Fruit fly (Drosophila melanogaster) whole organism, embryonic: ENCODE data around the gene Mcm5.

ENCODE experiments used
- Abd-B ChIP-seq: fragments of 200-800 bp; sonication (Bioruptor generic); optimal IDR thresholded peaks from 2 replicates; lab custom pipeline; 2018; ENCODE audit warnings: missing biosample characterization, mild to moderate bottlenecking, missing genetic modification characterization, moderate library complexity
- Antp ChIP-seq: fragments of 200-800 bp; sonication (Bioruptor generic); optimal IDR thresholded peaks from 3 replicates; lab custom pipeline; 2016; ENCODE audit warnings: missing biosample characterization, missing genetic modification characterization
- CG11695 ChIP-seq: fragments of 200-800 bp; sonication (Bioruptor generic); IDR thresholded peaks from 3 replicates; pipeline ENCODE4 v1.3.6; 2022; ENCODE audit warnings: missing biosample characterization, missing genetic modification characterization
- CG11696 ChIP-seq: fragments of 200-800 bp; sonication (Bioruptor generic); IDR thresholded peaks from 2 replicates; pipeline ENCODE4 v1.3.6; 2022; ENCODE audit warnings: missing biosample characterization, missing genetic modification characterization
- CG12659 ChIP-seq: fragments of 200-800 bp; sonication (Bioruptor generic); optimal IDR thresholded peaks from 3 replicates; lab custom pipeline; 2017; ENCODE audit warnings: mild to moderate bottlenecking, missing biosample characterization, missing genetic modification reagents, missing genetic modification characterization
- CG13624 ChIP-seq: fragments of 200-800 bp; sonication (Bioruptor generic); optimal IDR thresholded peaks from 2 replicates; lab custom pipeline; 2016; ENCODE audit warnings: missing biosample characterization, missing genetic modification characterization
- CG1602 ChIP-seq: fragments of 200-800 bp; sonication (Bioruptor generic); optimal IDR thresholded peaks from 3 replicates; lab custom pipeline; 2016; ENCODE audit warnings: missing biosample characterization, missing genetic modification characterization
- CG18764 ChIP-seq: fragments of 200-800 bp; sonication (Bioruptor generic); optimal IDR thresholded peaks from 3 replicates; lab custom pipeline; 2016; ENCODE audit warnings: missing biosample characterization, missing genetic modification characterization
- CG30020 ChIP-seq: fragments of 200-800 bp; optimal IDR thresholded peaks from 2 replicates; lab custom pipeline; 2019; ENCODE audit warnings: missing biosample characterization, mild to moderate bottlenecking, missing genetic modification characterization, moderate library complexity
- CG33213 ChIP-seq: fragments of 200-800 bp; sonication (Bioruptor generic); optimal IDR thresholded peaks from 3 replicates; lab custom pipeline; 2016; ENCODE audit warnings: missing biosample characterization, missing genetic modification characterization
- CG33557 ChIP-seq: fragments of 200-800 bp; sonication (Bioruptor generic); optimal IDR thresholded peaks from 2 replicates; lab custom pipeline; 2019; ENCODE audit warnings: missing biosample characterization, mild to moderate bottlenecking, missing genetic modification characterization, moderate library complexity
- CG6791 ChIP-seq: fragments of 200-800 bp; sonication (Bioruptor generic); IDR thresholded peaks from 3 replicates; pipeline ENCODE4 v1.3.6; 2022; ENCODE audit warnings: missing biosample characterization, missing genetic modification characterization; ENCODE audit not compliant: partially characterized antibody
- CG7372 ChIP-seq: fragments of 200-800 bp; sonication (Bioruptor generic); IDR thresholded peaks from 2 replicates; pipeline ENCODE4 v1.3.6; 2022; ENCODE audit warnings: missing biosample characterization, missing genetic modification characterization
- Dll ChIP-seq: fragments of 200-800 bp; sonication (Bioruptor generic); IDR thresholded peaks from 4 replicates; pipeline ENCODE4 v1.3.6; 2022; ENCODE audit warnings: missing biosample characterization, missing genetic modification characterization; ENCODE audit not compliant: partially characterized antibody
- Doc3 ChIP-seq: fragments of 200-800 bp; sonication (Bioruptor generic); IDR thresholded peaks from 3 replicates; pipeline ENCODE4 v1.3.6; 2022; ENCODE audit warnings: missing biosample characterization, missing genetic modification characterization; ENCODE audit not compliant: partially characterized antibody
- Ets65A ChIP-seq: fragments of 200-800 bp; sonication (Bioruptor generic); peaks from one replicate; lab custom pipeline; 2016; ENCODE audit warnings: missing biosample characterization, missing genetic modification characterization
- Ets97D ChIP-seq: fragments of 200-800 bp; sonication (Bioruptor generic); optimal IDR thresholded peaks from 3 replicates; lab custom pipeline; 2016; ENCODE audit warnings: missing biosample characterization, missing genetic modification characterization
- Gug ChIP-seq: fragments of 200-800 bp; sonication (Bioruptor generic); IDR thresholded peaks from 4 replicates; pipeline ENCODE4 v1.3.6; 2022; ENCODE audit warnings: missing biosample characterization, missing genetic modification characterization
- HLH4C ChIP-seq: fragments of 200-800 bp; sonication (Bioruptor generic); IDR thresholded peaks from 3 replicates; pipeline ENCODE4 v1.3.6; 2022; ENCODE audit warnings: missing biosample characterization, missing genetic modification characterization; ENCODE audit not compliant: partially characterized antibody
- Hmr ChIP-seq: fragments of 200-800 bp; sonication (Bioruptor generic); optimal IDR thresholded peaks from 3 replicates; lab custom pipeline; 2017; ENCODE audit warnings: mild to moderate bottlenecking, missing biosample characterization, missing genetic modification reagents, missing genetic modification characterization
- MESR4 ChIP-seq: fragments of 200-800 bp; sonication (Bioruptor generic); optimal IDR thresholded peaks from 2 replicates; lab custom pipeline; 2018; ENCODE audit warnings: missing biosample characterization, mild to moderate bottlenecking, missing genetic modification characterization, moderate library complexity
- Med ChIP-seq: fragments of 200-800 bp; sonication (Bioruptor generic); peaks from one replicate; lab custom pipeline; 2016; ENCODE audit warnings: missing biosample characterization, missing genetic modification characterization, mild to moderate bottlenecking, inconsistent platforms, moderate library complexity
- Mrtf ChIP-seq: fragments of 200-800 bp; sonication (Bioruptor generic); IDR thresholded peaks from 3 replicates; pipeline ENCODE4 v1.3.6; 2022; ENCODE audit warnings: missing biosample characterization, missing genetic modification characterization
- NFAT ChIP-seq: fragments of 200-800 bp; sonication (Bioruptor generic); IDR thresholded peaks from 2 replicates; pipeline ENCODE4 v1.3.6; 2022; ENCODE audit warnings: missing biosample characterization, missing genetic modification characterization
- Oaz ChIP-seq: fragments of 200-800 bp; sonication (Bioruptor generic); IDR thresholded peaks from 2 replicates; pipeline ENCODE4 v1.3.6; 2022; ENCODE audit warnings: missing biosample characterization, missing genetic modification characterization
- Rfx ChIP-seq: fragments of 200-800 bp; sonication (Bioruptor generic); IDR thresholded peaks from 2 replicates; pipeline ENCODE4 v1.3.6; 2022; ENCODE audit warnings: missing biosample characterization, missing genetic modification characterization
- Sin3A ChIP-seq: fragments of >200 bp; optimal IDR thresholded peaks from 2 replicates; lab custom pipeline; 2018
- Xbp1 ChIP-seq: fragments of 200-800 bp; sonication (Bioruptor generic); optimal IDR thresholded peaks from 3 replicates; lab custom pipeline; 2016; ENCODE audit warnings: missing biosample characterization, mild to moderate bottlenecking, missing genetic modification characterization
- amos ChIP-seq: fragments of 200-800 bp; sonication (Bioruptor generic); IDR thresholded peaks from 2 replicates; pipeline ENCODE4 v1.3.6; 2022; ENCODE audit warnings: missing biosample characterization, missing genetic modification characterization; ENCODE audit not compliant: partially characterized antibody
- btn ChIP-seq: fragments of 200-800 bp; sonication (Bioruptor generic); optimal IDR thresholded peaks from 2 replicates; lab custom pipeline; 2016; ENCODE audit warnings: missing biosample characterization, missing genetic modification characterization
- chm ChIP-seq: fragments of 200-800 bp; sonication (Bioruptor generic); IDR thresholded peaks from 2 replicates; pipeline ENCODE4 v1.3.6; 2022; ENCODE audit warnings: missing biosample characterization, missing genetic modification characterization
- dysf ChIP-seq: fragments of 200-800 bp; sonication (Bioruptor generic); IDR thresholded peaks from 3 replicates; pipeline ENCODE4 v1.3.6; 2022; ENCODE audit warnings: missing biosample characterization, missing genetic modification characterization
- fu2 ChIP-seq: fragments of 200-800 bp; sonication (Bioruptor generic); optimal IDR thresholded peaks from 2 replicates; lab custom pipeline; 2016; ENCODE audit warnings: missing biosample characterization, missing genetic modification characterization
- inv ChIP-seq: fragments of 200-800 bp; sonication (Bioruptor generic); IDR thresholded peaks from 2 replicates; pipeline ENCODE4 v1.3.6; 2022; ENCODE audit warnings: missing biosample characterization, missing genetic modification characterization; ENCODE audit not compliant: partially characterized antibody
- knrl ChIP-seq: fragments of 200-800 bp; sonication (Bioruptor generic); IDR thresholded peaks from 3 replicates; pipeline ENCODE4 v1.3.6; 2022; ENCODE audit warnings: missing biosample characterization, missing genetic modification characterization; ENCODE audit not compliant: partially characterized antibody
- lilli ChIP-seq: fragments of 200-800 bp; sonication (Bioruptor generic); optimal IDR thresholded peaks from 3 replicates; lab custom pipeline; 2016; ENCODE audit warnings: missing biosample characterization, missing genetic modification characterization
- lmd ChIP-seq: fragments of 200-800 bp; sonication (Bioruptor generic); IDR thresholded peaks from 2 replicates; pipeline ENCODE4 v1.3.6; 2022; ENCODE audit warnings: missing biosample characterization, missing genetic modification characterization
- maf-S ChIP-seq: fragments of 200-800 bp; sonication (Bioruptor generic); optimal IDR thresholded peaks from 2 replicates; lab custom pipeline; 2016; ENCODE audit warnings: missing biosample characterization, missing genetic modification characterization
- mam ChIP-seq: fragments of 200-800 bp; sonication (Bioruptor generic); optimal IDR thresholded peaks from 3 replicates; lab custom pipeline; 2016; ENCODE audit warnings: missing biosample characterization, missing genetic modification characterization
- phol ChIP-seq: fragments of 200-800 bp; sonication (Bioruptor generic); optimal IDR thresholded peaks from 3 replicates; lab custom pipeline; 2018; ENCODE audit warnings: missing biosample characterization, mild to moderate bottlenecking, missing genetic modification characterization, moderate library complexity
- repo ChIP-seq: fragments of 200-800 bp; sonication (Bioruptor generic); optimal IDR thresholded peaks from 2 replicates; lab custom pipeline; 2016; ENCODE audit warnings: missing biosample characterization, missing genetic modification characterization
- sd ChIP-seq: fragments of 200-800 bp; sonication (Bioruptor generic); optimal IDR thresholded peaks from 3 replicates; lab custom pipeline; 2018; ENCODE audit warnings: missing biosample characterization, mild to moderate bottlenecking, missing genetic modification characterization, moderate library complexity
- sens ChIP-seq: fragments of 200-800 bp; sonication (Bioruptor generic); peaks from one replicate; lab custom pipeline; 2016; ENCODE audit warnings: missing biosample characterization, missing genetic modification characterization
- sim ChIP-seq: fragments of 200-800 bp; sonication (Bioruptor generic); IDR thresholded peaks from 2 replicates; pipeline ENCODE4 v1.3.6; 2022; ENCODE audit warnings: missing biosample characterization, missing genetic modification characterization
- slbo ChIP-seq: fragments of 200-800 bp; sonication (Bioruptor generic); IDR thresholded peaks from 2 replicates; pipeline ENCODE4 v1.3.6; 2022; ENCODE audit warnings: missing biosample characterization, missing genetic modification characterization
- ssp ChIP-seq: fragments of 200-800 bp; sonication (Bioruptor generic); IDR thresholded peaks from 2 replicates; pipeline ENCODE4 v1.3.6; 2022; ENCODE audit warnings: missing biosample characterization, missing genetic modification characterization
- stwl ChIP-seq: fragments of 200-800 bp; sonication (Bioruptor generic); optimal IDR thresholded peaks from 3 replicates; lab custom pipeline; 2018; ENCODE audit warnings: missing biosample characterization, mild to moderate bottlenecking, missing genetic modification characterization, moderate library complexity
- tna ChIP-seq: fragments of 200-800 bp; sonication (Bioruptor generic); IDR thresholded peaks from 2 replicates; pipeline ENCODE4 v1.3.6; 2022; ENCODE audit warnings: missing biosample characterization, missing genetic modification characterization; ENCODE audit not compliant: partially characterized antibody
- twi ChIP-seq: fragments of 200-800 bp; optimal IDR thresholded peaks from 2 replicates; lab custom pipeline; 2019; ENCODE audit warnings: missing biosample characterization, mild to moderate bottlenecking, missing genetic modification characterization, moderate library complexity
- zen2 ChIP-seq: fragments of 200-800 bp; sonication (Bioruptor generic); IDR thresholded peaks from 3 replicates; pipeline ENCODE4 v1.3.6; 2022; ENCODE audit warnings: missing biosample characterization, missing genetic modification characterization; ENCODE audit not compliant: partially characterized antibody
- zfh2 ChIP-seq: fragments of 200-800 bp; sonication (Bioruptor generic); optimal IDR thresholded peaks from 2 replicates; lab custom pipeline; 2016; ENCODE audit warnings: missing biosample characterization, missing genetic modification characterization

Gene Mcm5

dm6 chr3R:10788186-10788585, at the start of gene Mcm5, which contains the start of gene Art1 (continued):
- TF ChIP-seq amos (peak; percentile 86), sens (GFP tag; lab: Kevin White, UChicago) (peak; percentile 85), Antp (GFP tag; lab: Kevin White, UChicago) (peak; percentile 53), CG18764 (GFP tag; lab: Kevin White, UChicago) (peak; percentile 27), sd (peak; percentile 16), CG11696 (GFP tag; lab: Robert Waterston, UW) (no peak), sim (GFP tag; lab: Robert Waterston, UW) (no peak), CG7372 (no peak), inv (GFP tag; lab: Robert Waterston, UW) (peak; percentile 91), fu2 (GFP tag; lab: Kevin White, UChicago) (peak; percentile 34), zen2 (GFP tag; lab: Robert Waterston, UW) (peak; percentile 75; the same call in 2 of the 3 replicates), dysf (GFP tag; lab: Robert Waterston, UW) (no peak), Doc3 (GFP tag; lab: Robert Waterston, UW) (peak; percentile 96), knrl (GFP tag; lab: Robert Waterston, UW) (peak; percentile 98), Ets97D (peak; percentile 80), NFAT (GFP tag; lab: Robert Waterston, UW) (peak; percentile 25; the same call in 1 of the 2 replicates), CG33557 (GFP tag; lab: Kevin White, UChicago) (peak; percentile 41), CG33213 (peak; percentile 25), Oaz (no peak), twi (tag; lab: Kevin White, UChicago) (peak; percentile 22), phol (peak; percentile 67), zfh2 (GFP tag; lab: Kevin White, UChicago) (peak; percentile 77), Med (GFP tag; lab: Kevin White, UChicago) (peak; percentile 91), btn (GFP tag; lab: Kevin White, UChicago) (no peak), CG12659 (GFP tag; lab: Kevin White, UChicago) (peak; percentile 78), Hmr (no peak), Gug (GFP tag; lab: Robert Waterston, UW) (peak; percentile 16; the same call in 1 of the 4 replicates), Abd-B (GFP tag; lab: Kevin White, UChicago) (peak; percentile 51), CG30020 (tag; lab: Kevin White, UChicago) (peak; percentile 61), chm (GFP tag; lab: Robert Waterston, UW) (no peak), HLH4C (GFP tag; lab: Robert Waterston, UW) (peak; percentile 89), maf-S (GFP tag; lab: Kevin White, UChicago) (peak; percentile 51), Sin3A (lab: Kevin White, UChicago) (peak; percentile 99), CG6791 (GFP tag; lab: Robert Waterston, UW) (peak; percentile 85; the same call in 2 of the 3 replicates), MESR4 (GFP tag; lab: Kevin White, UChicago) (peak; percentile 11)

- TF ChIP-seq ssp (no peak), Dll (GFP tag; lab: Robert Waterston, UW) (no peak), stwl (no peak), CG1602 (no peak), tna (no peak), lilli (peak; percentile 13), dysf (GFP tag; lab: Robert Waterston, UW) (0 out of 3 replicates have a peak, but pooled peaks have one; percentile 35), CG13624 (GFP tag; lab: Kevin White, UChicago) (peak; percentile 9), Hmr (peak; percentile 8), Ets65A (GFP tag; lab: Kevin White, UChicago) (peak; percentile 76), repo (GFP tag; lab: Kevin White, UChicago) (no peak), Rfx (GFP tag; lab: Robert Waterston, UW) (peak; percentile 60), slbo (GFP tag; lab: Robert Waterston, UW) (peak; percentile 49; the same call in 1 of the 2 replicates), Mrtf (GFP tag; lab: Robert Waterston, UW) (0 out of 3 replicates have a peak, but pooled peaks have one; percentile 12), Sin3A (lab: Kevin White, UChicago) (no peak), CG11695 (GFP tag; lab: Robert Waterston, UW) (0 out of 3 replicates have a peak, but pooled peaks have one; percentile 32), lmd (GFP tag; lab: Robert Waterston, UW) (peak; percentile 25; the same call in 1 of the 2 replicates), mam (peak; percentile 19), Xbp1 (GFP tag; lab: Kevin White, UChicago) (peak; percentile 3)
These were observed 40.7 kb upstream of the Mcm5 start for dm6 chr3R:10747650-10748049.
